Fruit fly (Drosophila melanogaster): Measurements from ENCODE around the gene Sf3a2.

- TF ChIP-seq CG12768 (GFP tag; optimal IDR thresholded peaks at IDR 0.05) (no peak), CG14711 (tag; optimal IDR thresholded peaks at IDR 0.05) (no peak), kay (GFP tag; ENCODE audit: borderline replicate concordance) (no peak), Mnt (GFP tag; optimal IDR thresholded peaks at IDR 0.05) (no peak), toe (GFP tag; optimal IDR thresholded peaks at IDR 0.05) (no peak), CG33017 (tag; optimal IDR thresholded peaks at IDR 0.05) (no peak), CG7101 (tag; optimal IDR thresholded peaks at IDR 0.05) (no peak), CG7045 (GFP tag; optimal IDR thresholded peaks at IDR 0.05) (no peak), Clk (GFP tag; optimal IDR thresholded peaks at IDR 0.05) (no peak), CG5204 (GFP tag; optimal IDR thresholded peaks at IDR 0.05) (no peak), cnc (optimal IDR thresholded peaks at IDR 0.05) (no peak), Hr96 (GFP tag; optimal IDR thresholded peaks at IDR 0.05) (no peak), Crg-1 (GFP tag; optimal IDR thresholded peaks at IDR 0.05) (no peak), tj (GFP tag; optimal IDR thresholded peaks at IDR 0.05) (no peak)
These were observed 27.6 kb upstream of the Sf3a2 start for dm6 chr3L:12841459-12841858.

Data from whole organism, adult.